Fruit fly (Drosophila melanogaster) whole organism, pupa: ENCODE results near the gene ppk30.

ENCODE experiments used
- CG10348 ChIP-seq: fragments of 200-800 bp; sonication (Bioruptor generic); IDR thresholded peaks from 2 replicates; pipeline ENCODE4 v1.3.6; 2022; ENCODE audit warnings: missing biosample characterization, missing genetic modification characterization
- CG13204 ChIP-seq: fragments of 200-800 bp; sonication (Bioruptor generic); optimal IDR thresholded peaks from 2 replicates; lab custom pipeline; 2018; ENCODE audit warnings: missing biosample characterization, mild to moderate bottlenecking, missing genetic modification characterization, moderate library complexity
- CG17806 ChIP-seq: fragments of 200-800 bp; sonication (Bioruptor generic); optimal IDR thresholded peaks from 2 replicates; lab custom pipeline; 2018; ENCODE audit warnings: missing biosample characterization, mild to moderate bottlenecking, missing genetic modification characterization, moderate library complexity
- CG32121 ChIP-seq: fragments of 200-800 bp; sonication (Bioruptor generic); IDR thresholded peaks from 2 replicates; pipeline ENCODE4 v1.3.6; 2022; ENCODE audit warnings: missing biosample characterization, missing genetic modification characterization
- CG34367 ChIP-seq: fragments of 200-800 bp; sonication (Bioruptor generic); optimal IDR thresholded peaks from 2 replicates; lab custom pipeline; 2018; ENCODE audit warnings: missing biosample characterization, mild to moderate bottlenecking, missing genetic modification characterization
- CG4496 ChIP-seq: fragments of 200-800 bp; sonication (Bioruptor generic); IDR thresholded peaks from 3 replicates; pipeline ENCODE4 v1.3.6; 2022; ENCODE audit warnings: missing biosample characterization, missing genetic modification characterization
- CG8301 ChIP-seq: fragments of 200-800 bp; sonication (Bioruptor generic); optimal IDR thresholded peaks from 2 replicates; lab custom pipeline; 2018; ENCODE audit warnings: missing biosample characterization, mild to moderate bottlenecking, missing genetic modification characterization
- EcR ChIP-seq: fragments of 200-800 bp; sonication (Bioruptor generic); optimal IDR thresholded peaks from 3 replicates; lab custom pipeline; 2019; ENCODE audit warnings: missing biosample characterization, missing genetic modification characterization, mild to moderate bottlenecking, moderate library complexity, missing genetic modification reagents
- Pif1B ChIP-seq: fragments of 200-800 bp; sonication (Bioruptor generic); optimal IDR thresholded peaks from 3 replicates; lab custom pipeline; 2016; ENCODE audit warnings: missing biosample characterization, missing genetic modification characterization
- fd96Ca ChIP-seq: fragments of 200-800 bp; sonication (Bioruptor generic); IDR thresholded peaks from 3 replicates; pipeline ENCODE4 v1.3.6; 2022; ENCODE audit warnings: missing biosample characterization, missing genetic modification characterization
- gl ChIP-seq: fragments of 200-800 bp; sonication (Bioruptor generic); optimal IDR thresholded peaks from 2 replicates; lab custom pipeline; 2018; ENCODE audit warnings: missing biosample characterization, mild to moderate bottlenecking, missing genetic modification characterization
- rn ChIP-seq: fragments of 200-800 bp; sonication (Bioruptor generic); IDR thresholded peaks from 2 replicates; pipeline ENCODE4 v1.3.6; 2022; ENCODE audit warnings: missing biosample characterization, missing genetic modification characterization

DNA sequence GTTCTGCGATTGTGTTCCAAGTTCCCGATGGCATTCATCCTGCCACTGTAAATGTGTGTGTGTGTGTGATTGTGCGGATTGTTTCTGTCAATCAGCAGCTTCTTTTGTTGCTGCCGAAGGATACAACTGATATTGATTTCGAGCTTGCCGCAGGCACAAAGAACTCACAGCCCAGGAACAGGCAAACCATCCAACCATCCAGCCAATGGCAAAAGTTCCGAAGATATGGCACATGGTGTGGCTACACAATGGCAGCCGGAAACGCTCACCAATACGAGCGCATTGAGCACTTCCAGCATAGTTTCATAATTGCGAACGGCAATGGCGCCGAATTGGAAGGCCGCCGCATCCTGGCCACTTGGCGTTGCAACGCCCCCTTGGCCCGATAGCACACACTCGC lies 32.8 kb downstream of the ppk30 start:
- TF ChIP-seq CG10348 (no peak), fd96Ca (GFP tag; lab: Robert Waterston, UW) (no peak), CG17806 (no peak), gl (tag; lab: Kevin White, UChicago) (no peak), CG34367 (tag; lab: Kevin White, UChicago) (no peak), Pif1B (GFP tag; lab: Kevin White, UChicago) (no peak), CG8301 (tag; lab: Kevin White, UChicago) (no peak), CG13204 (GFP tag; lab: Kevin White, UChicago) (no peak), CG32121 (GFP tag; lab: Robert Waterston, UW) (no peak), rn (GFP tag; lab: Robert Waterston, UW) (no peak), EcR (GFP tag; lab: Kevin White, UChicago) (no peak), CG4496 (GFP tag; lab: Robert Waterston, UW) (no peak)
